Fruit fly (Drosophila melanogaster) Kc167 (cell line): Measurements from ENCODE around the gene CG9628.

ENCODE experiments used
- Myc ChIP-seq: fragments of >200 bp; optimal IDR thresholded peaks from 2 replicates; lab custom pipeline; 2017; ENCODE audit warnings: missing external identifiers
- Sin3A ChIP-seq: fragments of >200 bp; optimal IDR thresholded peaks from 2 replicates; lab custom pipeline; 2018; ENCODE audit warnings: missing external identifiers
- h ChIP-seq: fragments of >200 bp; optimal IDR thresholded peaks from 3 replicates; lab custom pipeline; 2018; ENCODE audit warnings: missing external identifiers
- insv ChIP-seq: fragments of >200 bp; optimal IDR thresholded peaks from 3 replicates; lab custom pipeline; 2018; ENCODE audit warnings: missing external identifiers
- psq ChIP-seq: fragments of >200 bp; optimal IDR thresholded peaks from 2 replicates; lab custom pipeline; 2017; ENCODE audit warnings: missing external identifiers
- ttk ChIP-seq: sonication (Bioruptor generic); optimal IDR thresholded peaks from 2 replicates; lab custom pipeline; 2017; ENCODE audit warnings: missing external identifiers

CG9628 gene

dm6 chr3L:14607620-14608019 lies 15.0 kb upstream of the CG9628 start:
- TF ChIP-seq insv, result no peak
- no peak for TF ChIP-seq Sin3A (lab: Kevin White, UChicago)

dm6 chr3L:14609138-14609729 lies 13.4 kb upstream of the CG9628 start:
- TF ChIP-seq Sin3A (lab: Kevin White, UChicago), result no peak
- TF ChIP-seq psq, result no peak
- no peak for TF ChIP-seq h
- TF ChIP-seq ttk (lab: Kevin White, UChicago), result no peak
- no peak for TF ChIP-seq Myc
- no peak for TF ChIP-seq insv

dm6 chr3L:14610458-14610857 lies 12.1 kb upstream of the CG9628 start:
- no peak for TF ChIP-seq psq

dm6 chr3L:14611406-14612335 lies 10.9 kb upstream of the CG9628 start:
- TF ChIP-seq Myc (no peak), Sin3A (lab: Kevin White, UChicago) (no peak), h (no peak), ttk (lab: Kevin White, UChicago) (no peak), psq (no peak), insv (no peak)

- TF ChIP-seq h, result no peak
- no peak for TF ChIP-seq Sin3A (lab: Kevin White, UChicago)
- TF ChIP-seq Myc, result no peak
- TF ChIP-seq psq, result no peak
- TF ChIP-seq ttk (lab: Kevin White, UChicago), result no peak
- no peak for TF ChIP-seq insv
Measured at dm6 chr3L:14612945-14613791, 9.4 kb upstream of the CG9628 start.

- TF ChIP-seq psq (no peak), h (no peak), Sin3A (lab: Kevin White, UChicago) (no peak), Myc (no peak), insv (no peak), ttk (lab: Kevin White, UChicago) (no peak)
Measured at dm6 chr3L:14613792-14614677, 8.6 kb upstream of the CG9628 start, which contains the start of gene shd. Gene shd, plus strand, starts transcription at chr3L:14614458.

dm6 chr3L:14615187-14615586 lies 7.4 kb upstream of the CG9628 start:
- TF ChIP-seq h (no peak), Myc (no peak), ttk (lab: Kevin White, UChicago) (no peak), insv (no peak), Sin3A (lab: Kevin White, UChicago) (no peak), psq (no peak)

- no peak for TF ChIP-seq Sin3A (lab: Kevin White, UChicago)
- TF ChIP-seq h, result no peak
- TF ChIP-seq ttk (lab: Kevin White, UChicago), result no peak
- no peak for TF ChIP-seq psq
- no peak for TF ChIP-seq Myc
- no peak for TF ChIP-seq insv
Measured at dm6 chr3L:14616085-14617026, 6.2 kb upstream of the CG9628 start.

dm6 chr3L:14617511-14618217 lies 4.9 kb upstream of the CG9628 start:
- TF ChIP-seq h (no peak), ttk (lab: Kevin White, UChicago) (no peak), Myc (no peak), insv (no peak), Sin3A (lab: Kevin White, UChicago) (no peak), psq (no peak)

- TF ChIP-seq Myc (no peak), psq (no peak), h (no peak), insv (no peak), Sin3A (lab: Kevin White, UChicago) (no peak), ttk (lab: Kevin White, UChicago) (no peak)
Measured at dm6 chr3L:14618424-14618823, 4.2 kb upstream of the CG9628 start.

- TF ChIP-seq psq, result no peak
- no peak for TF ChIP-seq Myc
- no peak for TF ChIP-seq Sin3A (lab: Kevin White, UChicago)
- no peak for TF ChIP-seq h
- no peak for TF ChIP-seq insv
- no peak for TF ChIP-seq ttk (lab: Kevin White, UChicago)
Measured at dm6 chr3L:14618942-14619341, 3.7 kb upstream of the CG9628 start.
